Worm (Caenorhabditis elegans) whole organism, mixed stage, embryonic: ENCODE results near the gene F55G7.3.

Source experiments
- lin-13 ChIP-seq: fragments of 150-350 bp; optimal IDR thresholded peaks from 2 replicates; lab custom pipeline; 2014; ENCODE audit warnings: missing biosample characterization, missing genetic modification characterization
- lin-32 ChIP-seq: fragments of 200-800 bp; sonication (Bioruptor generic); optimal IDR thresholded peaks from 2 replicates; lab custom pipeline; 2018; ENCODE audit warnings: mild to moderate bottlenecking, missing genetic modification characterization, missing compliant biosample characterization
- lsy-2 ChIP-seq: fragments of 150-350 bp; optimal IDR thresholded peaks from 2 replicates; lab custom pipeline; 2014; ENCODE audit warnings: missing biosample characterization, missing genetic modification characterization
- nhr-12 ChIP-seq: fragments of 150-350 bp; optimal IDR thresholded peaks from 2 replicates; lab custom pipeline; 2014; ENCODE audit warnings: missing biosample characterization, missing genetic modification characterization
- nhr-237 ChIP-seq: fragments of 150-350 bp; optimal IDR thresholded peaks from 2 replicates; lab custom pipeline; 2014; ENCODE audit warnings: missing biosample characterization, missing genetic modification characterization
- nhr-28 ChIP-seq: fragments of 150-350 bp; optimal IDR thresholded peaks from 2 replicates; lab custom pipeline; 2014; ENCODE audit warnings: missing biosample characterization, missing genetic modification characterization
- sptf-1 ChIP-seq: sonication (generic microtip); optimal IDR thresholded peaks from 2 replicates; lab custom pipeline; 2017; ENCODE audit warnings: mild to moderate bottlenecking, missing genetic modification characterization, moderate library complexity, missing compliant biosample characterization
- zip-8 ChIP-seq: fragments of 150-350 bp; optimal IDR thresholded peaks from 2 replicates; lab custom pipeline; 2014; ENCODE audit warnings: missing biosample characterization, missing genetic modification characterization

ce11 chrX:11913824-11914223 is 28.0 kb downstream of the F55G7.3 start, which contains the start of gene Y62H9A.12:
- TF ChIP-seq zip-8 (no peak), lsy-2 (tag; lab: Kevin White, UChicago) (no peak), nhr-237 (tag; lab: Kevin White, UChicago) (no peak), lin-32 (GFP tag; lab: Kevin White, UChicago) (no peak), sptf-1 (tag; lab: Kevin White, UChicago) (no peak), nhr-12 (tag; lab: Kevin White, UChicago) (no peak), nhr-28 (tag; lab: Kevin White, UChicago) (no peak), lin-13 (tag; lab: Kevin White, UChicago) (no peak)
